Fruit fly (Drosophila melanogaster) whole organism, wandering third instar larva: ENCODE results near the gene Phb1.

Experiments used
- CG32264 ChIP-seq: fragments of 200-800 bp; sonication (Bioruptor generic); optimal IDR thresholded peaks from 2 replicates; lab custom pipeline; 2016; ENCODE audit warnings: missing biosample characterization, missing genetic modification characterization
- CG9705 ChIP-seq: fragments of 200-800 bp; sonication (Bioruptor generic); optimal IDR thresholded peaks from 2 replicates; lab custom pipeline; 2018; ENCODE audit warnings: missing biosample characterization, mild to moderate bottlenecking, missing genetic modification characterization
- CrebA ChIP-seq: fragments of 200-800 bp; sonication (Bioruptor generic); optimal IDR thresholded peaks from 2 replicates; lab custom pipeline; 2016; ENCODE audit warnings: missing biosample characterization, mild to moderate bottlenecking, missing genetic modification characterization, borderline replicate concordance
- Dfd ChIP-seq: fragments of >200 bp; optimal IDR thresholded peaks from 2 replicates; lab custom pipeline; 2017; ENCODE audit warnings: missing biosample characterization, missing genetic modification characterization
- Dif ChIP-seq: fragments of 200-275, 200-300 bp; sonication (Bioruptor generic); optimal IDR thresholded peaks from 2 replicates; lab custom pipeline; 2018; ENCODE audit warnings: missing biosample characterization, missing genetic modification characterization; ENCODE audit not compliant: partially characterized antibody
- HLH106 ChIP-seq: fragments of 200-800 bp; optimal IDR thresholded peaks from 3 replicates; lab custom pipeline; 2019; ENCODE audit warnings: missing biosample characterization, mild to moderate bottlenecking, missing genetic modification characterization, moderate library complexity
- Hnf4 ChIP-seq: fragments of 200-800 bp; sonication (Bioruptor generic); optimal IDR thresholded peaks from 2 replicates; lab custom pipeline; 2016; ENCODE audit warnings: missing biosample characterization, mild to moderate bottlenecking, missing genetic modification characterization
- Hr78 ChIP-seq: fragments of >200 bp; optimal IDR thresholded peaks from 2 replicates; lab custom pipeline; 2017; ENCODE audit warnings: missing biosample characterization, missing genetic modification characterization
- Hr83 ChIP-seq: fragments of 200-300 bp; sonication (Bioruptor generic); optimal IDR thresholded peaks from 2 replicates; lab custom pipeline; 2016; ENCODE audit warnings: missing biosample characterization, mild to moderate bottlenecking, missing genetic modification characterization, moderate library complexity; ENCODE audit not compliant: poor library complexity, severe bottlenecking
- Jra ChIP-seq: sonication (Bioruptor generic); optimal IDR thresholded peaks from 2 replicates; lab custom pipeline; 2016; ENCODE audit warnings: missing biosample characterization, missing genetic modification characterization
- Mio ChIP-seq: sonication (Bioruptor generic); optimal IDR thresholded peaks from 2 replicates; lab custom pipeline; 2016; ENCODE audit warnings: missing biosample characterization, missing genetic modification characterization
- Myc ChIP-seq: fragments of >200 bp; optimal IDR thresholded peaks from 2 replicates; lab custom pipeline; 2017
- N ChIP-seq: fragments of >200 bp; optimal IDR thresholded peaks from 2 replicates; lab custom pipeline; 2018; ENCODE audit warnings: missing biosample characterization, missing external identifiers, missing genetic modification characterization
- OdsH ChIP-seq: fragments of 200-800 bp; sonication (Bioruptor generic); optimal IDR thresholded peaks from 2 replicates; lab custom pipeline; 2016; ENCODE audit warnings: missing biosample characterization, mild to moderate bottlenecking, missing genetic modification characterization
- Rel ChIP-seq, 2 experiments: fragments of 200-800 bp; sonication (Bioruptor generic) in 1 of 2; optimal IDR thresholded peaks; 2 replicates in 1 of 2; 3 replicates in 1 of 2; lab custom pipeline; 2016 to 2019; ENCODE audit warnings: mild to moderate bottlenecking in 2 of 2, missing biosample characterization in 2 of 2, missing genetic modification characterization in 2 of 2, moderate library complexity in 1 of 2
- Sp1 ChIP-seq: fragments of 200-800 bp; sonication (Bioruptor generic); optimal IDR thresholded peaks from 3 replicates; lab custom pipeline; 2019; ENCODE audit warnings: missing biosample characterization, mild to moderate bottlenecking, missing genetic modification characterization, moderate library complexity
- Vsx2 ChIP-seq: fragments of 200-300, 225-300 bp; sonication (Bioruptor generic); optimal IDR thresholded peaks from 2 replicates; lab custom pipeline; 2018; ENCODE audit warnings: missing biosample characterization, missing genetic modification characterization; ENCODE audit not compliant: partially characterized antibody
- br ChIP-seq: fragments of 200-800 bp; sonication (Bioruptor generic); optimal IDR thresholded peaks from 2 replicates; lab custom pipeline; 2016; ENCODE audit warnings: missing biosample characterization, missing genetic modification characterization
- brk ChIP-seq: fragments of 200-800 bp; sonication (Bioruptor generic); optimal IDR thresholded peaks from 2 replicates; lab custom pipeline; 2016; ENCODE audit warnings: missing biosample characterization, mild to moderate bottlenecking, missing genetic modification characterization
- dl ChIP-seq, 2 experiments: fragments of 175-275, 200-275 bp in 1 of 2; fragments of 200-275 bp in 1 of 2; sonication (Bioruptor generic); optimal IDR thresholded peaks; lab custom pipeline; 2018; ENCODE audit warnings: mild to moderate bottlenecking in 2 of 2, missing biosample characterization in 2 of 2, missing genetic modification characterization in 2 of 2, moderate library complexity in 2 of 2; ENCODE audit not compliant: partially characterized antibody in 2 of 2, insufficient read depth in 1 of 2
- dmrt93B ChIP-seq: fragments of 200-800 bp; sonication (Bioruptor generic); optimal IDR thresholded peaks from 2 replicates; lab custom pipeline; 2018; ENCODE audit warnings: missing biosample characterization, mild to moderate bottlenecking, missing genetic modification characterization
- dsf ChIP-seq: sonication (Bioruptor generic); optimal IDR thresholded peaks from 2 replicates; lab custom pipeline; 2016; ENCODE audit warnings: missing biosample characterization, missing genetic modification characterization, borderline replicate concordance
- ey ChIP-seq: fragments of 200-800 bp; sonication (Bioruptor generic); optimal IDR thresholded peaks from 2 replicates; lab custom pipeline; 2016; ENCODE audit warnings: missing biosample characterization, missing genetic modification characterization
- foxo ChIP-seq, 2 experiments: fragments of 200-800 bp; sonication (Bioruptor generic); optimal IDR thresholded peaks; 2 replicates in 1 of 2; 3 replicates in 1 of 2; lab custom pipeline; 2016 to 2017; ENCODE audit warnings: missing biosample characterization in 2 of 2, missing genetic modification characterization in 2 of 2
- fru ChIP-seq: fragments of 200-800 bp; sonication (Bioruptor generic); optimal IDR thresholded peaks from 3 replicates; lab custom pipeline; 2016; ENCODE audit warnings: missing biosample characterization, mild to moderate bottlenecking, missing genetic modification characterization
- h ChIP-seq: fragments of 200-800 bp; sonication (Bioruptor generic); optimal IDR thresholded peaks from 3 replicates; lab custom pipeline; 2016; ENCODE audit warnings: missing biosample characterization, mild to moderate bottlenecking, missing genetic modification characterization
- jim ChIP-seq: fragments of 175-275, 200-325 bp; sonication (Bioruptor generic); optimal IDR thresholded peaks from 2 replicates; lab custom pipeline; 2016; ENCODE audit warnings: missing biosample characterization, mild to moderate bottlenecking, missing genetic modification characterization
- lola ChIP-seq: fragments of >200 bp; optimal IDR thresholded peaks from 2 replicates; lab custom pipeline; 2017; ENCODE audit warnings: missing biosample characterization, missing genetic modification characterization
- pan ChIP-seq: fragments of >200 bp; optimal IDR thresholded peaks from 2 replicates; lab custom pipeline; 2017
- psq ChIP-seq: fragments of 200-800 bp; sonication (Bioruptor generic); optimal IDR thresholded peaks from 3 replicates; lab custom pipeline; 2017; ENCODE audit warnings: missing biosample characterization, mild to moderate bottlenecking, missing genetic modification characterization, moderate library complexity
- rgr ChIP-seq: fragments of 200-800 bp; sonication (Bioruptor generic); optimal IDR thresholded peaks from 3 replicates; lab custom pipeline; 2016; ENCODE audit warnings: missing biosample characterization, mild to moderate bottlenecking, missing genetic modification characterization
- sage ChIP-seq: fragments of 200-800 bp; sonication (Bioruptor generic); optimal IDR thresholded peaks from 2 replicates; lab custom pipeline; 2016; ENCODE audit warnings: missing biosample characterization, mild to moderate bottlenecking, missing genetic modification characterization
- sv ChIP-seq: fragments of 200-800 bp; sonication (Bioruptor generic); optimal IDR thresholded peaks from 3 replicates; lab custom pipeline; 2016; ENCODE audit warnings: missing biosample characterization, missing genetic modification characterization
- tai ChIP-seq: sonication (Bioruptor generic); optimal IDR thresholded peaks from 2 replicates; lab custom pipeline; 2016; ENCODE audit warnings: missing biosample characterization, missing genetic modification characterization
- usp ChIP-seq: fragments of >200 bp; optimal IDR thresholded peaks from 2 replicates; lab custom pipeline; 2017; ENCODE audit warnings: missing biosample characterization, missing genetic modification characterization
- woc ChIP-seq: sonication (Bioruptor generic); optimal IDR thresholded peaks from 2 replicates; lab custom pipeline; 2016; ENCODE audit warnings: missing biosample characterization, mild to moderate bottlenecking, missing genetic modification characterization

The Phb1 gene

DNA sequence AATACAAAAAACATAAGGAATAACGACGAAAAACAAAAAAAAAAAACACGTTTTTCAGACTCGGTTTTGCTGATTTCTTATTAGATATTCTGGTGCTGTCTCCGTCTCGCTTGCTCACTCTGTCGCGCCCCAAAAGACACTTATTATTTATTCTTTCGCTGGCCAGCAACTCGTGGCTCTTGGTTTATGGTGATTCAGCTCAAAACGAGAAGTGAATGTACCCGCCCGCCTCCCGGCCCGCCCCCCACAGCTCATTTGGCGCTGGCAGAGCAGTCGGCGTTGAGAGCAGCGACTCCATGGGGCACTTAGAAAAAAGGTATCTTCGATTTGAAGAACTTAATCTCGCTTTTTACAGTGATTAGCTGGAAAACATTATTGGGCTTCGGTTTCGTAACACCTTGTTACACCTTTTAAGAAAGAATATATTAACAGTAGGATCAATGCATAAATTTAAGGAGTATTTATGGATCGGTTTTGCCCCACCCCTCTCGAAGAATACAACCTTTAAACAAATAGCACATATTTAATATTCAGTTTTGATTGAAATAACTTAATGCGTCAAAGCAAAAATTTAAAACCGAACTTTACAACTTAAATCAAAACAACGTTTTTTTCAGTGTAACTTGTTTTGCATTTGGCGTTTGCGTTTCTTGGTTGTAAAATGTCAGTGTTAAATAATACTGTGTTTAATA lies 17.9 kb upstream of the Phb1 start:
- TF ChIP-seq dsf: peak; percentile 65
- TF ChIP-seq Rel (GFP tag; optimal IDR thresholded peaks at IDR 0.05; lab: Kevin White, UChicago): peak; percentile 56
- peak; percentile 26 for TF ChIP-seq Rel (tag; optimal IDR thresholded peaks at IDR 0.05; lab: Kevin White, UChicago)
- peak; percentile 8 for TF ChIP-seq CrebA (GFP tag; lab: Kevin White, UChicago)
- peak; percentile 79 for TF ChIP-seq psq (GFP tag; lab: Kevin White, UChicago)
- peak; percentile 63 for TF ChIP-seq sv (GFP tag; lab: Kevin White, UChicago)
- peak; percentile 77 for TF ChIP-seq sage (GFP tag; lab: Kevin White, UChicago)
- TF ChIP-seq HLH106 (tag; lab: Kevin White, UChicago): peak; percentile 91
- TF ChIP-seq OdsH: peak; percentile 88
- TF ChIP-seq pan: no peak
- no peak for TF ChIP-seq jim (GFP tag; lab: Kevin White, UChicago)
- TF ChIP-seq foxo (GFP tag; optimal IDR thresholded peaks at IDR 0.05; lab: Kevin White, UChicago): peak; percentile 21 to 90
- peak; percentile 77 for TF ChIP-seq woc (GFP tag; lab: Kevin White, UChicago)
- TF ChIP-seq Mio (GFP tag; lab: Kevin White, UChicago): no peak
- TF ChIP-seq Jra (GFP tag; lab: Kevin White, UChicago): peak; percentile 16
- TF ChIP-seq usp (GFP tag; lab: Kevin White, UChicago): no peak
- TF ChIP-seq Sp1: peak; percentile 93
- no peak for TF ChIP-seq Hr78 (GFP tag; lab: Kevin White, UChicago)
- TF ChIP-seq h (GFP tag; lab: Kevin White, UChicago): peak; percentile 91
- no peak for TF ChIP-seq Hr83 (GFP tag; lab: Kevin White, UChicago)
- TF ChIP-seq lola (GFP tag; lab: Kevin White, UChicago): no peak
- TF ChIP-seq dmrt93B: peak; percentile 81
- TF ChIP-seq Dif (GFP tag; lab: Kevin White, UChicago): peak; percentile 10
- no peak for TF ChIP-seq dl (GFP tag; optimal IDR thresholded peaks at IDR 0.05; lab: Kevin White, UChicago; ENCODE audit: insufficient read depth in 1 of 2, partially characterized antibody in 2 of 2)
- peak; percentile 58 for TF ChIP-seq CG32264 (GFP tag; lab: Kevin White, UChicago)
- TF ChIP-seq br (GFP tag; lab: Kevin White, UChicago): peak; percentile 89
- TF ChIP-seq fru (GFP tag; lab: Kevin White, UChicago): peak; percentile 87
- TF ChIP-seq brk (GFP tag; lab: Kevin White, UChicago): peak; percentile 58
- TF ChIP-seq ey (GFP tag; lab: Kevin White, UChicago): peak; percentile 91
- TF ChIP-seq Myc (lab: Kevin White, UChicago): no peak
- peak; percentile 81 for TF ChIP-seq CG9705
- peak; percentile 95 for TF ChIP-seq Dfd
- peak; percentile 87 for TF ChIP-seq rgr (GFP tag; lab: Kevin White, UChicago)
- TF ChIP-seq tai (GFP tag; lab: Kevin White, UChicago): peak; percentile 63
- peak; percentile 74 for TF ChIP-seq Hnf4 (GFP tag; lab: Kevin White, UChicago)

- TF ChIP-seq OdsH (peak; percentile 15), ey (GFP tag; lab: Kevin White, UChicago) (peak; percentile 47), CG32264 (GFP tag; lab: Kevin White, UChicago) (no peak), usp (GFP tag; lab: Kevin White, UChicago) (no peak), sv (GFP tag; lab: Kevin White, UChicago) (peak; percentile 48), h (GFP tag; lab: Kevin White, UChicago) (peak; percentile 61), fru (GFP tag; lab: Kevin White, UChicago) (peak; percentile 24), br (GFP tag; lab: Kevin White, UChicago) (peak; percentile 36), HLH106 (tag; lab: Kevin White, UChicago) (peak; percentile 39), dmrt93B (peak; percentile 0)
Measured at dm6 chr2L:19140984-19141262, 17.3 kb upstream of the Phb1 start.

DNA sequence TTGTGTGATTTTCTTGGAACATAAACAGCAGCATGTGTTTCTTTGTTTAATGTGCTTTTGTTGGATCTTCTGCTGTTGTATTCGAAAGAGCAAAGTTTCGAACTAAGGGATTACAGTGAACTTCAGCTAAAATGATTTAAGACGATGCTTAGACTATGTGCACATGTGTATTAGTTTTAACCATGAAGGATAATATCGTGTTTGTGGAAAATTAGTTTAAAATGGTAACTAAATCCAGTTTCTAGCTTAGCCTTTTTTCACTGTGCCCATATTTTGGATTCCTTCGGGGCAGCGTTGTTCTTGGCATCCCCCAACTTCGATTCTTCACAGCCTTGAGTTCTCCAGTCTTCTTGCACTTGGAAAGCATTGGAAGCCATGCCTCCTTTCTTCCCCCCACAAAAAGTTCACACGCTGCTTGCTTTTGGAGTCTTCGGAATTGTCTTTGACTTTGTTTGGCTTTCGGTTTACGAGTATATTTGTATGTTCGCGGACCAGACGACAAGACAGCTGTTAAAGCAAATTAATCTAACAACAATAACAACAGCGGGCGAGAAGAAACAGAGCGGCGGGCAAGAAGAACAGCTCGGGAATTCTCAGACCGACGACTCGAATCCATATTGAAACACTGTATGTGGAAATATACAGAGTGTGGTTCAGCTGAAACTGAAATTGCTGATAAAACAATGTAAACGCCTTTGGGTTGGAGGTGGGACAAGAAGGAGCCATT lies 16.8 kb upstream of the Phb1 start:
- TF ChIP-seq Mio (GFP tag; lab: Kevin White, UChicago) (no peak), h (GFP tag; lab: Kevin White, UChicago) (no peak), fru (GFP tag; lab: Kevin White, UChicago) (peak; percentile 76), N (GFP tag; lab: Kevin White, UChicago) (no peak), woc (GFP tag; lab: Kevin White, UChicago) (no peak), br (GFP tag; lab: Kevin White, UChicago) (no peak), Sp1 (peak; percentile 66), Vsx2 (no peak), HLH106 (tag; lab: Kevin White, UChicago) (peak; percentile 55), pan (no peak), Hr83 (GFP tag; lab: Kevin White, UChicago) (no peak), Rel (GFP tag; optimal IDR thresholded peaks at IDR 0.05; lab: Kevin White, UChicago) (no peak), Rel (tag; optimal IDR thresholded peaks at IDR 0.05; lab: Kevin White, UChicago) (peak; percentile 23), Hr78 (GFP tag; lab: Kevin White, UChicago) (no peak), ey (GFP tag; lab: Kevin White, UChicago) (no peak), dmrt93B (peak; percentile 15), brk (GFP tag; lab: Kevin White, UChicago) (no peak), foxo (GFP tag; optimal IDR thresholded peaks at IDR 0.05; lab: Kevin White, UChicago) (peak in 1 of 2 experiments; percentile 76)
- TF ChIP-seq, all 38 proteins: peak for 6
